Fruit fly (Drosophila melanogaster): ENCODE results near the gene Oga.

Oga gene

DNA sequence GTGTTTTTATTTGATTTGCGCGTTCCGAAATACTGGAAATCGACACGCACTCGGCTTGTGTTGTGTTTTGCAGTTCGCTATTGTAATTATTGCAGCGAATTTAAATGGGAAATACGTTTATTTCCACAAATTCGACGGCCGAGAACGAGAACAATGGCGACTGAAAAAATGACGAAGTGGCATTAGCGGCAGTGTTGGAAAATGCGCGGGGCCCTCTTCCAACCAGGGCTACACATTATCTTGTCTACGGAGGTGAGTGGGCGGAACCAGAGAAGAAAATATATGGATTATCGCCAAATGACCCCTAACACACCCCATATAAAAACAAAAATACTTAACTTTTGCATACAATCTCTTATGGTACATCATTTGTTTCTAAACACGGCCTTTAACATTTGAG, 50.0 kb downstream of the Oga start, which contains the start of gene Rab1 (continued):
- TF ChIP-seq CG4404 (GFP tag; IDR thresholded peaks at IDR 0.05) (no peak), lab (GFP tag; optimal IDR thresholded peaks at IDR 0.05) (peak; percentile 50), CG17802 (tag; optimal IDR thresholded peaks at IDR 0.05) (no peak), row (GFP tag; IDR thresholded peaks at IDR 0.05) (peak; percentile 42; the same call in 1 of the 3 replicates), bigmax (GFP tag; optimal IDR thresholded peaks at IDR 0.05) (no peak), dpn (GFP tag; optimal IDR thresholded peaks at IDR 0.05) (peak; percentile 29 to 33), CG8359 (GFP tag; optimal IDR thresholded peaks at IDR 0.05; ENCODE audit: borderline replicate concordance) (no peak), run (tag; optimal IDR thresholded peaks at IDR 0.05) (no peak), CG32532 (GFP tag; IDR thresholded peaks at IDR 0.05) (peak; percentile 51; the same call in 1 of the 2 replicates), gcm (GFP tag; optimal IDR thresholded peaks at IDR 0.05) (no peak), HLH54F (GFP tag; optimal IDR thresholded peaks at IDR 0.05) (peak; percentile 39), Sry-δ (GFP tag; optimal IDR thresholded peaks at IDR 0.05) (peak; percentile 46), CG1602 (GFP tag; optimal IDR thresholded peaks at IDR 0.05) (no peak), CG7928 (GFP tag; optimal IDR thresholded peaks at IDR 0.05) (peak; percentile 94), CG30403 (GFP tag; optimal IDR thresholded peaks at IDR 0.05) (peak; percentile 14), Lhr (GFP tag; optimal IDR thresholded peaks at IDR 0.05) (peak; percentile 4), sug (tag; optimal IDR thresholded peaks at IDR 0.05) (peak; percentile 25), eve (GFP tag; optimal IDR thresholded peaks at IDR 0.05) (no peak), hth (optimal IDR thresholded peaks at IDR 0.05) (no peak), kah (GFP tag; optimal IDR thresholded peaks at IDR 0.05) (no peak), prd (optimal IDR thresholded peaks at IDR 0.05) (no peak), prd (GFP tag; IDR thresholded peaks at IDR 0.05) (peak; percentile 34; the same call in 1 of the 3 replicates), CG4360 (GFP tag; IDR thresholded peaks at IDR 0.05) (peak; percentile 31; the same call in 1 of the 2 replicates), CG10654 (GFP tag; optimal IDR thresholded peaks at IDR 0.05) (peak; percentile 4), YL-1 (GFP tag; optimal IDR thresholded peaks at IDR 0.05) (peak; percentile 91), CG11695 (GFP tag; IDR thresholded peaks at IDR 0.05) (no peak), toy (GFP tag; IDR thresholded peaks at IDR 0.05) (no peak), CG1603 (tag; optimal IDR thresholded peaks at IDR 0.05) (peak; percentile 73), CG11723 (GFP tag; optimal IDR thresholded peaks at IDR 0.05) (peak; percentile 19), CG16813 (GFP tag; IDR thresholded peaks at IDR 0.05; ENCODE audit: partially characterized antibody) (0 out of 3 replicates have a peak, but pooled peaks have one; percentile 24), vnd (GFP tag; IDR thresholded peaks at IDR 0.05; ENCODE audit: partially characterized antibody) (no peak), CG13775 (GFP tag; optimal IDR thresholded peaks at IDR 0.05) (no peak), CG31224 (GFP tag; IDR thresholded peaks at IDR 0.05) (no peak), CG8944 (GFP tag; optimal IDR thresholded peaks at IDR 0.05) (peak; percentile 21), CG13894 (tag; optimal IDR thresholded peaks at IDR 0.05) (peak; percentile 28), amos (GFP tag; IDR thresholded peaks at IDR 0.05; ENCODE audit: partially characterized antibody) (peak; percentile 28; the same call in 1 of the 2 replicates), ato (GFP tag; IDR thresholded peaks at IDR 0.05; ENCODE audit: partially characterized antibody) (no peak), Med (GFP tag) (peak; percentile 92), gfzf (GFP tag; optimal IDR thresholded peaks at IDR 0.05) (peak; percentile 27), CG4617 (GFP tag; optimal IDR thresholded peaks at IDR 0.05; ENCODE audit: borderline replicate concordance) (peak; percentile 87), Pdp1 (GFP tag; optimal IDR thresholded peaks at IDR 0.05) (peak in 1 of 2 experiments; percentile 45), Mad (GFP tag; optimal IDR thresholded peaks at IDR 0.05) (peak; percentile 19), zen (tag; optimal IDR thresholded peaks at IDR 0.05) (peak; percentile 12), CG9727 (GFP tag; optimal IDR thresholded peaks at IDR 0.05) (no peak), Hey (tag; optimal IDR thresholded peaks at IDR 0.05) (no peak), Sry-β (GFP tag; optimal IDR thresholded peaks at IDR 0.05) (peak; percentile 23), danr (GFP tag; IDR thresholded peaks at IDR 0.05) (no peak), BEAF-32 (GFP tag; optimal IDR thresholded peaks at IDR 0.05) (peak; percentile 48), Nf-YA (GFP tag; IDR thresholded peaks at IDR 0.05) (no peak), exex (tag; optimal IDR thresholded peaks at IDR 0.05) (no peak)
